Worm (Caenorhabditis elegans) whole organism, early embryonic: ENCODE results near the gene srh-46.
A peak's percentile ranks its signal among the peaks of the same experiment; 100 is the strongest.

Experiments used
- B0310.2 ChIP-seq: sonication (generic microtip); optimal IDR thresholded peaks from 2 replicates; lab custom pipeline; 2016; ENCODE audit warnings: mild to moderate bottlenecking, missing genetic modification characterization, missing compliant biosample characterization
- F13C5.2 ChIP-seq: sonication (generic microtip); optimal IDR thresholded peaks from 2 replicates; lab custom pipeline; 2017; ENCODE audit warnings: mild to moderate bottlenecking, missing genetic modification characterization, inconsistent platforms, missing compliant biosample characterization
- aly-1 ChIP-seq: sonication (generic microtip); optimal IDR thresholded peaks from 2 replicates; lab custom pipeline; 2016; ENCODE audit warnings: missing genetic modification characterization, missing compliant biosample characterization
- ama-1 ChIP-seq: fragments of 150-350 bp; optimal IDR thresholded peaks from 2 replicates; lab custom pipeline; 2014
- ceh-13 ChIP-seq: fragments of 200-800 bp; sonication (Bioruptor generic); optimal IDR thresholded peaks from 2 replicates; lab custom pipeline; 2018; ENCODE audit warnings: mild to moderate bottlenecking, missing genetic modification characterization, missing compliant biosample characterization
- ceh-36 ChIP-seq: sonication (generic microtip); optimal IDR thresholded peaks from 2 replicates; lab custom pipeline; 2016; ENCODE audit warnings: missing genetic modification characterization, inconsistent platforms, missing compliant biosample characterization
- ets-7 ChIP-seq: sonication (generic microtip); optimal IDR thresholded peaks from 2 replicates; lab custom pipeline; 2016; ENCODE audit warnings: missing genotype, missing genetic modification characterization, missing compliant biosample characterization
- flt-1 ChIP-seq: fragments of 200-800 bp; sonication (Bioruptor generic); IDR thresholded peaks from 2 replicates; pipeline ENCODE4 v1.3.6; 2022; ENCODE audit warnings: missing genetic modification characterization, missing compliant biosample characterization
- hmbx-1 ChIP-seq: sonication (generic microtip); optimal IDR thresholded peaks from 2 replicates; lab custom pipeline; 2016; ENCODE audit warnings: mild to moderate bottlenecking, missing genetic modification characterization, missing compliant biosample characterization
- hmg-4 ChIP-seq: fragments of 200-800 bp; sonication (Bioruptor generic); optimal IDR thresholded peaks from 2 replicates; lab custom pipeline; 2018; ENCODE audit warnings: mild to moderate bottlenecking, missing genetic modification characterization, missing compliant biosample characterization
- hnd-1 ChIP-seq: sonication (generic microtip); optimal IDR thresholded peaks from 2 replicates; lab custom pipeline; 2016; ENCODE audit warnings: missing genetic modification characterization, missing compliant biosample characterization
- pes-1 ChIP-seq: fragments of 200-800 bp; sonication (Bioruptor generic); IDR thresholded peaks from 2 replicates; pipeline ENCODE4 v1.3.6; 2022; ENCODE audit warnings: missing genetic modification reagents, missing genetic modification characterization, missing compliant biosample characterization
- scrt-1 ChIP-seq: fragments of 200-800 bp; sonication (Bioruptor generic); IDR thresholded peaks from 2 replicates; pipeline ENCODE4 v1.3.6; 2022; ENCODE audit warnings: missing genetic modification characterization, missing compliant biosample characterization
- sea-1 ChIP-seq: fragments of 200-800 bp; sonication (Bioruptor generic); conservative IDR thresholded peaks from 2 replicates; pipeline ENCODE4 v1.3.6; 2022; ENCODE audit warnings: missing genetic modification characterization, missing compliant biosample characterization
- tbx-11 ChIP-seq: fragments of 200-800 bp; sonication (Bioruptor generic); IDR thresholded peaks from 2 replicates; pipeline ENCODE4 v1.3.6; 2022; ENCODE audit warnings: missing genetic modification characterization, missing compliant biosample characterization
- tbx-37 ChIP-seq: fragments of 200-800 bp; sonication (Bioruptor generic); conservative IDR thresholded peaks from 2 replicates; pipeline ENCODE4 v1.3.6; 2022; ENCODE audit warnings: missing genetic modification reagents, missing genetic modification characterization, missing compliant biosample characterization
- tra-4 ChIP-seq: sonication (generic microtip); optimal IDR thresholded peaks from 2 replicates; lab custom pipeline; 2017; ENCODE audit warnings: missing genetic modification characterization, missing compliant biosample characterization

srh-46 gene

DNA sequence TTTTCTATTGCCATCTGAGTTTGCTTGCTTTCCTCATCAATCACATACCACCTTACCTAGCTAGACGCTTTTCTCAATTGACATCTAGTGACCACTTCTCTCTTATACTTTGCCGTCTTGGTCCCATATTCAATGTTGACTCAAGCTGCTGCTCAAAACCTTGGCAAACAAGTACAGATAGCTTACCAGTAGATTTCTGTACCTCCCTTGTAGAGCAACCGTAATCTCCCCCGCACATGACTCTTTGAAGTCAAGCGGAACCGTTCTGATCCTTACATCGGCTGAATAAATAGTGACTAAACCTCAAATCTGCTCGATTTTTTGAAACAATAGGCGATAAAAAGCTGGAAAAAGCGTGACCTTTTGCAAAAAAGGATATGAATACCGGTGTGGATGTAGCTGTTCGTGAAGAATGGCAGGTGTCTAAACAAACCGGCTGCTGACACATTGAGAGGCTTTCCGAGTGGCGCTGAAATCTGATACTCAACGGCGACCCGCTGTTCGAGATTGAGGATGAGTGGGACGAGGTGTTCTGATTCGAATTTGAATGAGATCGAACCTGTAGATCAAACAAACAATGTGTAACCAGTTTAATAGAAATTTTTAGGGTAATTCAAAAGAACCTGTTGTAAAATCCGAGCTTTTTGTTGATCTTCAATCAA lies 33.2 kb upstream of the srh-46 start:
- TF ChIP-seq hmg-4 (GFP tag; lab: Kevin White, UChicago) (no peak), flt-1 (GFP tag; lab: Robert Waterston, UW) (no peak), aly-1 (tag; lab: Kevin White, UChicago) (no peak), ceh-13 (GFP tag; lab: Kevin White, UChicago) (no peak), hnd-1 (tag; lab: Kevin White, UChicago) (no peak), ceh-36 (no peak), pes-1 (GFP tag; lab: Robert Waterston, UW) (no peak), tra-4 (tag; lab: Kevin White, UChicago) (no peak), sea-1 (no peak), hmbx-1 (tag; lab: Kevin White, UChicago) (no peak), tbx-37 (no peak), ama-1 (no peak)

DNA sequence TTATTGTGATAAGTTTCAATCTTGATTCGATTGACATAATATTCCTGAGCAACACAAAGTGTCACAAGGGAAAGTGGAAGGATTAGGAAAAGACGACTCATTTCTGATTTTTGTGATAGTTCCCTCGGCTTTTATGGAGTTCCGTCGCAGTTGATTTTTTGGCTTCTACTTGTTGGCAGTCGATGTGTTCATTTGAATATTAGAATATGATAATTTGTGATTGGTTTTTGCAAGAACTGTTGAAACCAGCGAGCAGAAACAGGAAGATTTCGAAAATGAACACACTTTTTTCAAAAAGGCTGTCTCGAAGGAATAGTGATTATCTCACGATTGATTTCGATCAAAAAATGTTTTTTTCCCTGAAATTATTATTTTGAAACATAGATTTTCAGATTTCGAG lies 31.5 kb upstream of the srh-46 start, which contains the start of gene T02E9.6:
TSS of gene T02E9.6 (minus strand) at position 101 of the 400 bp plus-strand sequence.
- TF ChIP-seq ets-7 (tag; lab: Kevin White, UChicago) (no peak), tbx-37 (no peak), ceh-13 (GFP tag; lab: Kevin White, UChicago) (no peak), ceh-36 (no peak), tbx-11 (GFP tag; lab: Robert Waterston, UW) (no peak), sea-1 (no peak), F13C5.2 (tag; lab: Kevin White, UChicago) (no peak), ama-1 (no peak), scrt-1 (no peak), B0310.2 (tag; lab: Kevin White, UChicago) (no peak), hnd-1 (tag; lab: Kevin White, UChicago) (no peak), pes-1 (GFP tag; lab: Robert Waterston, UW) (no peak), hmg-4 (GFP tag; lab: Kevin White, UChicago) (no peak), aly-1 (tag; lab: Kevin White, UChicago) (no peak), tra-4 (tag; lab: Kevin White, UChicago) (no peak), flt-1 (GFP tag; lab: Robert Waterston, UW) (no peak), hmbx-1 (tag; lab: Kevin White, UChicago) (no peak)

DNA sequence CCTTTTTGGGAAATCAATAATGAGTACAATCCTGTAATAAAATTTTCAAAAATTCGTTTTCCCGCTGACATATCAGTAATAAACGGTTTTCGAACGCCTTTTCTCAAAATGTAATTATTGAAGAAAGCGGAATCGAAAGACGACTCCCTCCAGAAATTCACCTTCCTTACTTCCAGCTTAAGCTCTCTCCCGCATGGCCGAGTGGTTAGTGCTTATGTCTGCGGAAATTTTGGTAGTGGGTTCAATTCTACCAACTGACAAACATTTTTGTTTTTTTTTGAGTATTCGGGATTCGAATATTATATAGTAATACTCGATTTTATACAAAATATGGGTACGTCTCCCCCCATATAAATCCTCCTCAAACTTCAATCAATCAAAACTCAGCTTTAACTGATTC lies 29.1 kb upstream of the srh-46 start:
- TF ChIP-seq flt-1 (GFP tag; lab: Robert Waterston, UW) = 0 out of 2 replicates have a peak, but pooled peaks have one; percentile 30

DNA sequence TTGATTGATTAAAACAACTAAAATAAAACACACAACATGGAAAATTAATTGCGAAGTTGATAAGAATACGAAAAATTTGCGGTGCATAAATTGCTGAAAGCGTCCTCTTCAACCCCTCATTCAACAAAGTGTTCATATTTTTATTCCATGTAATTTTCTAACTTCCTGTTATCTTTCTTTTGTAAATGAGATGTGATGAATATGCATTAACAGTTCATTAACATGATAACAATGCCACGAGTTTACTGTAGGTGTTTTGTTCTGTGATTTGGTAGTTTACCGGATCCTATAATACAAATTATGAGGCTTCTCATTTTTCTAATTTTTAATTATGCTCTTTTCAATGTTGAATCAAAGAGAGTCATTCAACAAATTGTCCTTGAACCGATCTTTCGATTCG lies 26.4 kb upstream of the srh-46 start, which contains the start of gene F47G9.6:
TSS of gene F47G9.6 (plus strand) at position 301 of the 400 bp plus-strand sequence.
- TF ChIP-seq hnd-1 (tag; lab: Kevin White, UChicago) (no peak), F13C5.2 (tag; lab: Kevin White, UChicago) (no peak), tbx-11 (GFP tag; lab: Robert Waterston, UW) (no peak), pes-1 (GFP tag; lab: Robert Waterston, UW) (no peak)

DNA sequence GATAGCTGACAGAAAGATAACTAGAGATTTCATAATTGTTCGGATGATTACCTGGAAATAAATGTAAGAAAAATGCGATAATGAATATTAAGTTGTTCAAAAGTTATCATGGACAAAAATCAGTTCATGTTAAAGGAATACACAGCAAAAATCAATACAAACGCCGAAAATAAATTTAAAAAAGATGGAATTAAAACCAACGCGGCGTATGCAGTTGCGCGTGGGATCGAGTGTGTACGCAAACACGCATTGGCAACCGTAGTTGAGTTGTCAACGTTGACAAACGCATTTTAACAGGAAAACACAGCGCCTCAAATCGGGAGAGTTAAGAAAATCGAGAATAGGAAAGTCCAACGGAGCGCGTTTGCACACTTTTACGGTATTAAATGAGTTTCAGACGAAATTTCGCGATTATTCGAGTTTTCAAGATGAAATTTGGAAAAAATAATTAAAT lies 24.3 kb upstream of the srh-46 start, which contains the start of gene tmed-10:
TSS of gene tmed-10 (minus strand) at position 51 of the 454 bp plus-strand sequence.
- TF ChIP-seq flt-1 (GFP tag; lab: Robert Waterston, UW) = peak; percentile 50; the same call in 1 of the 2 replicates
- no peak for TF ChIP-seq aly-1 (tag; lab: Kevin White, UChicago)
- no peak for TF ChIP-seq B0310.2 (tag; lab: Kevin White, UChicago)

DNA sequence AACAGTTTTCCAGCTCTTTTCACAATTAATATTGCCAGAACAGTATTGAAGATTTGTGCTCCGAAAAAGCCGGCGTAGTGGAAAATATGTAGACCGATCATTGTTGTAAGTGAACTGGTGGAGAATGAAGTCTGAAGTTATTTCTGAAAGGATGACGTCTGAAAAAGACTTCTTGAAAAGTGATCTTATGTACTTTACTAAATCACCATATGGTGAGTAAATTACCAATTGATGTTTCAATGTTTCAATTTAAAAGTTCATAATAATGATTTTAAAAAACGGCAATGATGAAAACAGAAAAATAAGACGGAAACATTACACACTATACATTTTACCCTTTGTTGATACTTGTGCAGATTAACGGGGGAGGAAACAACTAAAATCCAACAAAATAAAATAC lies 21.0 kb upstream of the srh-46 start, which contains the start of gene str-141:
TSS of gene str-141 (minus strand) at position 101 of the 400 bp plus-strand sequence.
- no peak for TF ChIP-seq F13C5.2 (tag; lab: Kevin White, UChicago)

DNA sequence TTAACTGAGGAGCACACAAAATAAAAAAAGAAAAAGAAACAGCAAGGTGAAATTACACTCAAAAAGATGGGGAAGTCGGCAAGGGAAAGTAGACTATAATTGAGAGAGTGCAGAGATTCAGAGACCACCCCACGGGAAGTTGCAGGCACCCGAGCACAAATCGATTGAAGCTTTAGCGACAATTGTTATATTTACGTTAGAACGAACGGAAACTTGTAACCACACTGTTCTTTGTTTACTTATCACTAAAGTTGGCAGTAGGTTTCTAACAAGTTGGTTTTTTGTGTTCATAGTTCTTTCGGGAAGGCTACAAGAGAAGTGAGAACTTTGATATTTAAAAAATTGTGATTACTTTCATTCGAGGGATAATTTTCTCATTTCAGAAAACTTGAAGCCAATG lies 19.0 kb upstream of the srh-46 start, which contains the start of gene F47G9.4:
TSS of gene F47G9.4 (minus strand) at position 98 of the 400 bp plus-strand sequence.
- TF ChIP-seq F13C5.2 (tag; lab: Kevin White, UChicago) = no peak
- TF ChIP-seq flt-1 (GFP tag; lab: Robert Waterston, UW) = no peak
- TF ChIP-seq scrt-1 = no peak
- no peak for TF ChIP-seq tbx-37
- no peak for TF ChIP-seq ceh-36
- TF ChIP-seq pes-1 (GFP tag; lab: Robert Waterston, UW) = no peak
- no peak for TF ChIP-seq ets-7 (tag; lab: Kevin White, UChicago)
- TF ChIP-seq sea-1 = no peak
- no peak for TF ChIP-seq tra-4 (tag; lab: Kevin White, UChicago)
- TF ChIP-seq hnd-1 (tag; lab: Kevin White, UChicago) = no peak
- TF ChIP-seq ceh-13 (GFP tag; lab: Kevin White, UChicago) = no peak
- no peak for TF ChIP-seq B0310.2 (tag; lab: Kevin White, UChicago)
- no peak for TF ChIP-seq hmg-4 (GFP tag; lab: Kevin White, UChicago)

DNA sequence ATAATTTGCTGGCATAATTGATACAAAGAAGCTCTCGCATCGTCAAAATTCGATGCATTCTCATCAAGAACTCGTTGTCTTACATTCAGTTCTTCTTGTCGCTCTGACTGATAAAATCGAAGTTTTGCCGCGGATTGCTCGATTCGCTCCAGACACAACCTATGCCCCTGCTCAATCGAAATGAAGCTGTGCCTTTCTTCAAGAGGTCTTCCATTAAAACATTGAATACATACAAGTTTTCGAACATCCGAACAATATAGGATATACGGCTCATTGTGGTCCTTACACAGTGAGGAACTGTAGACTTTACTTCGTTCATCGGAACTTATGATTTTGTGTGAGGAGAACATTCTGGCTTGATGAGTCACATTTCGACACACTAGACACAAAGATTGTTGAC lies 18.2 kb upstream of the srh-46 start:
- no peak for TF ChIP-seq B0310.2 (tag; lab: Kevin White, UChicago)
- no peak for TF ChIP-seq ama-1
- TF ChIP-seq aly-1 (tag; lab: Kevin White, UChicago) = no peak
- TF ChIP-seq tbx-37 = no peak
- no peak for TF ChIP-seq flt-1 (GFP tag; lab: Robert Waterston, UW)
- no peak for TF ChIP-seq pes-1 (GFP tag; lab: Robert Waterston, UW)
- no peak for TF ChIP-seq ets-7 (tag; lab: Kevin White, UChicago)
- no peak for TF ChIP-seq F13C5.2 (tag; lab: Kevin White, UChicago)
- no peak for TF ChIP-seq hmg-4 (GFP tag; lab: Kevin White, UChicago)
- TF ChIP-seq tra-4 (tag; lab: Kevin White, UChicago) = no peak
- no peak for TF ChIP-seq ceh-13 (GFP tag; lab: Kevin White, UChicago)
- no peak for TF ChIP-seq ceh-36
- TF ChIP-seq hnd-1 (tag; lab: Kevin White, UChicago) = no peak
- no peak for TF ChIP-seq tbx-11 (GFP tag; lab: Robert Waterston, UW)
- TF ChIP-seq sea-1 = no peak
- TF ChIP-seq hmbx-1 (tag; lab: Kevin White, UChicago) = no peak
- TF ChIP-seq scrt-1 = no peak
